Worm (Caenorhabditis elegans): ENCODE data around the gene atg-16.2.

atg-16.2 gene

ce11 chrII:6453341-6453806 is at the start of gene atg-16.2:
Gene atg-16.2, minus strand, starts transcription at chrII:6453391.
- peak; percentile 17 for TF ChIP-seq W03F9.2 (tag; optimal IDR thresholded peaks at IDR 0.05)
- no peak for TF ChIP-seq him-1 (tag; optimal IDR thresholded peaks at IDR 0.05)
- no peak for TF ChIP-seq dao-5 (tag; optimal IDR thresholded peaks at IDR 0.05)

- TF ChIP-seq him-1 (tag; optimal IDR thresholded peaks at IDR 0.05) (no peak), dao-5 (tag; optimal IDR thresholded peaks at IDR 0.05) (no peak), W03F9.2 (tag; optimal IDR thresholded peaks at IDR 0.05) (no peak)
These were observed 49.6 kb upstream of the atg-16.2 start, which contains the start of gene R05G9.1 for ce11 chrII:6502826-6503225. Gene R05G9.1, plus strand, starts transcription at chrII:6503168.

ce11 chrII:6501420-6501819 is 48.2 kb upstream of the atg-16.2 start, which contains the start of gene R05G9.3:
Gene R05G9.3, minus strand, starts transcription at chrII:6501520.
- TF ChIP-seq him-1 (tag; optimal IDR thresholded peaks at IDR 0.05) (no peak), W03F9.2 (tag; optimal IDR thresholded peaks at IDR 0.05) (no peak), dao-5 (tag; optimal IDR thresholded peaks at IDR 0.05) (no peak)

- TF ChIP-seq dao-5 (tag; optimal IDR thresholded peaks at IDR 0.05) (no peak), him-1 (tag; optimal IDR thresholded peaks at IDR 0.05) (no peak), W03F9.2 (tag; optimal IDR thresholded peaks at IDR 0.05) (no peak)
These were observed 47.0 kb upstream of the atg-16.2 start, which contains the start of gene R05G9.5 for ce11 chrII:6500161-6500560. Gene R05G9.5, minus strand, starts transcription at chrII:6500261.

- no peak for TF ChIP-seq dao-5 (tag; optimal IDR thresholded peaks at IDR 0.05)
- TF ChIP-seq him-1 (tag; optimal IDR thresholded peaks at IDR 0.05) = no peak
- no peak for TF ChIP-seq W03F9.2 (tag; optimal IDR thresholded peaks at IDR 0.05)
These were observed 45.9 kb upstream of the atg-16.2 start, which contains the start of gene twk-49 for ce11 chrII:6499067-6499466. Gene twk-49, minus strand, starts transcription at chrII:6499167.

- TF ChIP-seq W03F9.2 (tag; optimal IDR thresholded peaks at IDR 0.05) = no peak
- TF ChIP-seq him-1 (tag; optimal IDR thresholded peaks at IDR 0.05) = no peak
- TF ChIP-seq dao-5 (tag; optimal IDR thresholded peaks at IDR 0.05) = no peak
These were observed 45.4 kb upstream of the atg-16.2 start for ce11 chrII:6498609-6499008.

DNA sequence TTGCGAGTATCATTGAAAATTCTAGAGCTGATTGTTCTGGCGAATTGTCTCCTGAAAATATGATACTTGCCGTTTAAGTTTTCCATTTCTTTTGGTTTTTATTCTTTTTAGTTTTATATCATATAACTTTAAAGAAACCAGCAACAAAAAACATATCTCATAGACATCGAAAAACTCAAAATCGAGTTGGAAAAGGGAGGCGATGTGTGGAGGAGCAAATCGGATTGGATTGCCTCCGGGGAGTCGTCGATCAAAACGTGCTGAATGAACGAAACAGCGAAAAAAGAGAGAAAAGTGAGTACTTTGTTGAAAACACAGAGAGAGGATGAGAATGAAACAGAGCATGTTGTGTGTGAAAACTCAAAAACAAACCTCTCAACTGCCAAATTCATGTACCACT is 43.9 kb upstream of the atg-16.2 start:
- no peak for TF ChIP-seq him-1 (tag; optimal IDR thresholded peaks at IDR 0.05)
- TF ChIP-seq dao-5 (tag; optimal IDR thresholded peaks at IDR 0.05) = no peak
- TF ChIP-seq W03F9.2 (tag; optimal IDR thresholded peaks at IDR 0.05) = no peak

- TF ChIP-seq dao-5 (tag; optimal IDR thresholded peaks at IDR 0.05) (no peak), him-1 (tag; optimal IDR thresholded peaks at IDR 0.05) (no peak), W03F9.2 (tag; optimal IDR thresholded peaks at IDR 0.05) (no peak)
These were observed 43.3 kb upstream of the atg-16.2 start for ce11 chrII:6496496-6496895.

DNA sequence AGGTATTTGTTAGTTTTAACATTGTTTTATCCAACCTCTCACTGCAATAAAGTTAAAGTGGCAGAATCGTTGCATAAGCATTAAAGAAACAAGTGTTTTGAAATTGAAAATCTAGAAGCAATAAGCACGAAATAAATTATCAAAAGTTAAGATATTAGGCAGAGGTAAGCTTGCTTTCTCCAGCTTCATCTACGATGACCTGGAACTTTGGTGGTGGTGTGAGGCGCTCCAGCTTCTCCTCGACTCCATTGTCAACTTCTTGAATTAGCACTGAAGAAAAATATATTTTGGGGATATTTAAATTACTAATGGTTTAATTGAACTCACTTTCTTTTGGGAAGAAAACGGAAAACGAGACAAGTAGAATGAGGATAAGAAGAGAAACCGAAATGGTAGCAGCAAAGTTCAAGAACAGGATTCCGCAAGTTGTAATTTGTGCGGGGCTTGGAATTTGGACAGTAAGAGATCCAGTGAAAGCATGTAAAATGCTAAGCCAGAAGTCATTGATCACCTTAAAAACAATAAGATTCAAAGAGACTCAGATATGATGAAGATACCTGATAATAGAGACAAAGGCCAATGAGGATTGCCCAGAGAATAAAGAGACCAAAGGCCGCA is 40.6 kb upstream of the atg-16.2 start:
- TF ChIP-seq W03F9.2 (tag; optimal IDR thresholded peaks at IDR 0.05) = no peak
- TF ChIP-seq him-1 (tag; optimal IDR thresholded peaks at IDR 0.05) = no peak
- no peak for TF ChIP-seq dao-5 (tag; optimal IDR thresholded peaks at IDR 0.05)

ce11 chrII:6493139-6493538 is 39.9 kb upstream of the atg-16.2 start:
- TF ChIP-seq him-1 (tag; optimal IDR thresholded peaks at IDR 0.05) (no peak), dao-5 (tag; optimal IDR thresholded peaks at IDR 0.05) (no peak), W03F9.2 (tag; optimal IDR thresholded peaks at IDR 0.05) (no peak)

ce11 chrII:6491817-6492452 is 38.7 kb upstream of the atg-16.2 start, which contains the start of the genes T28D9.11 and T28D9.1:
Gene T28D9.11, minus strand, starts transcription at chrII:6491993.
Gene T28D9.1, plus strand, starts transcription at chrII:6492402.
- TF ChIP-seq W03F9.2 (tag; optimal IDR thresholded peaks at IDR 0.05) (no peak), him-1 (tag; optimal IDR thresholded peaks at IDR 0.05) (peak; percentile 63)

ce11 chrII:6491187-6491586 is 38.0 kb upstream of the atg-16.2 start:
- TF ChIP-seq W03F9.2 (tag; optimal IDR thresholded peaks at IDR 0.05) (no peak), dao-5 (tag; optimal IDR thresholded peaks at IDR 0.05) (no peak), him-1 (tag; optimal IDR thresholded peaks at IDR 0.05) (no peak)

ce11 chrII:6489711-6490184 is 36.6 kb upstream of the atg-16.2 start, which contains the start of the genes snr-3 and rsp-5:
Gene snr-3, minus strand, starts transcription at chrII:6489761.
Gene rsp-5, plus strand, starts transcription at chrII:6490165.
- TF ChIP-seq W03F9.2 (tag; optimal IDR thresholded peaks at IDR 0.05) (peak; percentile 70), him-1 (tag; optimal IDR thresholded peaks at IDR 0.05) (peak; percentile 7), dao-5 (tag; optimal IDR thresholded peaks at IDR 0.05) (no peak)

DNA sequence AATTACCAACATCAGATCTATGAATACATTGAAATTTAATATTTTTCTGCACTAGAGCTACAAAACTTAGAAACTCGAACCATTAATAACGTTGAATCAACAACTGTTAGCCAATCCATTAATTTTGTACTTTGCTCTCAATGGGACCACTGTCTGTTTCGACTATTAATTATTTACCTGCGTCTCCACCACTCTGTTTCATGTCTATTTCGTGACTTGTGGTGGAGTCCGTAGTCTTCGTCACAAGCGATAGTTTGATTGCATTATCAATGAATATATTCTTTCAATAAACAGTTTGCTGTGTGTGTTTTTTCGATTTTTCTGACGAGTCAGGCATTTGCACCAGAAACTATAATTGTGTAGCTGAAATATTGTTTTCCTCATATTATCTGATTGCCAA is 33.2 kb upstream of the atg-16.2 start:
- TF ChIP-seq him-1 (tag; optimal IDR thresholded peaks at IDR 0.05) (no peak), W03F9.2 (tag; optimal IDR thresholded peaks at IDR 0.05) (no peak), dao-5 (tag; optimal IDR thresholded peaks at IDR 0.05) (no peak)
